Fruit fly (Drosophila melanogaster): ENCODE measurements around the gene CIAPIN1.
A peak's percentile ranks its signal among the peaks of the same experiment; 100 is the strongest.

CIAPIN1 gene

dm6 chr2L:15016031-15016430 is 22.6 kb downstream of the CIAPIN1 start, which contains the start of gene GABA-B-R1:
Gene GABA-B-R1, plus strand, starts transcription at chr2L:15016331.
- no peak for TF ChIP-seq CG33017 (tag; optimal IDR thresholded peaks at IDR 0.05)

- TF ChIP-seq pad (GFP tag; optimal IDR thresholded peaks at IDR 0.05) (no peak), Hr96 (GFP tag; optimal IDR thresholded peaks at IDR 0.05) (peak; percentile 2), cic (GFP tag; optimal IDR thresholded peaks at IDR 0.05) (peak; percentile 13), ovo (GFP tag; optimal IDR thresholded peaks at IDR 0.05) (no peak)
Observed at dm6 chr2L:15013523-15013922, 25.1 kb downstream of the CIAPIN1 start.

- TF ChIP-seq Clk (GFP tag; optimal IDR thresholded peaks at IDR 0.05) (no peak), toe (GFP tag; optimal IDR thresholded peaks at IDR 0.05) (no peak), CG33017 (tag; optimal IDR thresholded peaks at IDR 0.05) (no peak), CG11617 (GFP tag; optimal IDR thresholded peaks at IDR 0.05) (no peak), CG7101 (tag; optimal IDR thresholded peaks at IDR 0.05) (no peak), CG5204 (GFP tag; optimal IDR thresholded peaks at IDR 0.05) (no peak), CG14711 (tag; optimal IDR thresholded peaks at IDR 0.05) (no peak), Hr96 (GFP tag; optimal IDR thresholded peaks at IDR 0.05) (no peak), CG7045 (GFP tag; optimal IDR thresholded peaks at IDR 0.05) (no peak), cic (GFP tag; optimal IDR thresholded peaks at IDR 0.05) (no peak), CG1620 (GFP tag; optimal IDR thresholded peaks at IDR 0.05) (no peak), Mnt (GFP tag; optimal IDR thresholded peaks at IDR 0.05) (no peak), Crg-1 (GFP tag; optimal IDR thresholded peaks at IDR 0.05) (no peak)
Observed at dm6 chr2L:15011779-15012178, 26.9 kb downstream of the CIAPIN1 start.

DNA sequence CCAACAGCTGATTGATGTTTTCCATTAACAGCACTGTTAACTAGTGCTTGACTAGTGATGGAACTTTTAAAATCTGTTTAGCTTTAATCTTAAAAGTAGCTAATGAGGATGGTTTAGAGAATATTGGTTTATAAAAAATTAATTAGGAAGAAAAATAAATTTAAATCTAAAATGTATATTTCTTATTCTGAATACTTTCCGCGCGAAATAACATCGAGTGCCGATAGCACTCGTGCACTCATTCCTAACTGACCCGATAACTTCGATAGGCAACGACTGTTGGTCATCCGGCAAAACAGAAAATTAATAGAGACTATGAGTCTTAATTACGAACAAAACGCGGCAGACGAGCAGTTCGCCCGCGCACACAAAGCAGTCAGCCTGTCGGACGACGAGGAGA is 29.0 kb downstream of the CIAPIN1 start, which contains the start of the genes THG and Rnmt:
THG (minus strand) TSS at position 22 of the 400 bp plus-strand sequence.
Rnmt (plus strand) TSS at position 237 of the 400 bp plus-strand sequence.
- TF ChIP-seq CG11617 (GFP tag; optimal IDR thresholded peaks at IDR 0.05), result peak; percentile 75
- TF ChIP-seq CG1620 (GFP tag; optimal IDR thresholded peaks at IDR 0.05), result peak; percentile 71
- peak; percentile 26 for TF ChIP-seq pad (GFP tag; optimal IDR thresholded peaks at IDR 0.05)
- TF ChIP-seq CG7045 (GFP tag; optimal IDR thresholded peaks at IDR 0.05), result peak; percentile 63
- TF ChIP-seq kay (GFP tag; ENCODE audit: borderline replicate concordance), result no peak
- peak; percentile 20 for TF ChIP-seq Crg-1 (GFP tag; optimal IDR thresholded peaks at IDR 0.05)
- TF ChIP-seq CG33017 (tag; optimal IDR thresholded peaks at IDR 0.05), result peak; percentile 70
- TF ChIP-seq tj (GFP tag; optimal IDR thresholded peaks at IDR 0.05), result peak; percentile 43
- TF ChIP-seq toe (GFP tag; optimal IDR thresholded peaks at IDR 0.05), result peak; percentile 78
- TF ChIP-seq Hr96 (GFP tag; optimal IDR thresholded peaks at IDR 0.05), result peak; percentile 65
- TF ChIP-seq CG14711 (tag; optimal IDR thresholded peaks at IDR 0.05), result peak; percentile 75
- no peak for TF ChIP-seq cnc (optimal IDR thresholded peaks at IDR 0.05)
- no peak for TF ChIP-seq cic (GFP tag; optimal IDR thresholded peaks at IDR 0.05)
- TF ChIP-seq Clk (GFP tag; optimal IDR thresholded peaks at IDR 0.05), result peak; percentile 30
- TF ChIP-seq CG5204 (GFP tag; optimal IDR thresholded peaks at IDR 0.05), result peak; percentile 63
- peak; percentile 88 for TF ChIP-seq bab1 (GFP tag; optimal IDR thresholded peaks at IDR 0.05)
- peak; percentile 47 for TF ChIP-seq CG12768 (GFP tag; optimal IDR thresholded peaks at IDR 0.05)
- TF ChIP-seq ovo (GFP tag; optimal IDR thresholded peaks at IDR 0.05), result peak; percentile 28
- TF ChIP-seq Mnt (GFP tag; optimal IDR thresholded peaks at IDR 0.05), result peak; percentile 65
- TF ChIP-seq CG7101 (tag; optimal IDR thresholded peaks at IDR 0.05), result peak; percentile 83

dm6 chr2L:15008034-15008433 is 30.6 kb downstream of the CIAPIN1 start:
- TF ChIP-seq CG1620 (GFP tag; optimal IDR thresholded peaks at IDR 0.05) (no peak), bab1 (GFP tag; optimal IDR thresholded peaks at IDR 0.05) (no peak), cnc (optimal IDR thresholded peaks at IDR 0.05) (no peak), CG7101 (tag; optimal IDR thresholded peaks at IDR 0.05) (no peak), CG5204 (GFP tag; optimal IDR thresholded peaks at IDR 0.05) (no peak)

DNA sequence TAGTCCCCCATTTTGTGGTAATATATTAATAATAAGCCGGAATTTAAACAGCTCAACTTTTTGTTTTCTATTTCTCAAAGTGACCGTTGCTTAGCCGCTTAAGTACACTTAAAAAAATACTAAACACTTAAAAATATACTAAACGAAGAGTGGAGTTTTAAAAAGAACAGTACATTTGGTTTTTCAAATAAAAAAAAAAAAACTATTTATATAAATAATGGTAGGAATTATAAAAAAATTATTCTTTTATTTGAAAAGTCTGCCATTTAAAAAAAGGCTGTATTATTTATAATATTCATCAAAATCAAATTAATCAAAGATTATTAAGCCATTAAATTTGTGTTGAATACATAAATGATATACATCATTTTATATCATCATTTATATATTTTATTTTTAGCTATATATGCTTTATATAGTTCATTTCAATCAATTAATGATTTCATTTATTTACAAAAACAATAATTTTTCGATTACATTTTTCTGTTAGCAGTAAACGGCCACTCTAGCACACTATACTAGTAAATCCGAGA is 31.3 kb downstream of the CIAPIN1 start, which contains the start of the genes Ankrd49 and NC2beta:
Ankrd49 (minus strand) TSS at position 101 of the 533 bp plus-strand sequence.
NC2beta (plus strand) TSS at position 483 of the 533 bp plus-strand sequence.
- TF ChIP-seq pad (GFP tag; optimal IDR thresholded peaks at IDR 0.05), result no peak
- TF ChIP-seq CG12768 (GFP tag; optimal IDR thresholded peaks at IDR 0.05), result no peak
- no peak for TF ChIP-seq CG7101 (tag; optimal IDR thresholded peaks at IDR 0.05)
- no peak for TF ChIP-seq Clk (GFP tag; optimal IDR thresholded peaks at IDR 0.05)

- TF ChIP-seq Mnt (GFP tag; optimal IDR thresholded peaks at IDR 0.05) (no peak), cic (GFP tag; optimal IDR thresholded peaks at IDR 0.05) (no peak), bab1 (GFP tag; optimal IDR thresholded peaks at IDR 0.05) (peak; percentile 14), CG14711 (tag; optimal IDR thresholded peaks at IDR 0.05) (no peak)
Observed at dm6 chr2L:15005505-15005904, 33.2 kb downstream of the CIAPIN1 start, which contains the start of gene DCTN5-p25. Gene DCTN5-p25, plus strand, starts transcription at chr2L:15005733.

- TF ChIP-seq CG11617 (GFP tag; optimal IDR thresholded peaks at IDR 0.05), result no peak
- TF ChIP-seq CG7045 (GFP tag; optimal IDR thresholded peaks at IDR 0.05), result no peak
- TF ChIP-seq ovo (GFP tag; optimal IDR thresholded peaks at IDR 0.05), result no peak
Observed at dm6 chr2L:15001847-15002246, 36.8 kb downstream of the CIAPIN1 start.
